Worm (Caenorhabditis elegans): ENCODE data around the gene C14C10.1.

ce11 chrV:12629743-12630142 lies 41.6 kb downstream of the C14C10.1 start, which contains the start of gene F56H9.6:
- no peak for TF ChIP-seq ama-1 (optimal IDR thresholded peaks at IDR 0.05)
- TF ChIP-seq ceh-9 (tag; optimal IDR thresholded peaks at IDR 0.05) = no peak
- TF ChIP-seq madf-2 (tag; optimal IDR thresholded peaks at IDR 0.05) = no peak
- no peak for TF ChIP-seq pha-2 (tag; optimal IDR thresholded peaks at IDR 0.05)
- TF ChIP-seq ref-2 (tag; optimal IDR thresholded peaks at IDR 0.05) = no peak

All from whole organism, late embryonic.